Fruit fly (Drosophila melanogaster) whole organism, embryonic: ENCODE measurements around the gene Hip1.

Experiments
- Ada2b ChIP-seq: fragments of 200-800 bp; sonication (Bioruptor generic); IDR thresholded peaks from 2 replicates; pipeline ENCODE4 v1.3.6; 2022; ENCODE audit warnings: missing biosample characterization, missing genetic modification characterization
- B-H2 ChIP-seq: fragments of 200-800 bp; sonication (Bioruptor generic); optimal IDR thresholded peaks from 2 replicates; lab custom pipeline; 2018; ENCODE audit warnings: missing biosample characterization, mild to moderate bottlenecking, missing genetic modification characterization
- BtbVII ChIP-seq: fragments of 200-800 bp; sonication (Bioruptor generic); optimal IDR thresholded peaks from 3 replicates; lab custom pipeline; 2017; ENCODE audit warnings: missing biosample characterization, mild to moderate bottlenecking, missing genetic modification characterization
- Bteb2 ChIP-seq: fragments of 200-800 bp; sonication (Bioruptor generic); optimal IDR thresholded peaks from 2 replicates; lab custom pipeline; 2016; ENCODE audit warnings: missing biosample characterization, missing genetic modification characterization
- CG10267 ChIP-seq: fragments of 200-800 bp; sonication (Bioruptor generic); optimal IDR thresholded peaks from 2 replicates; lab custom pipeline; 2018; ENCODE audit warnings: missing biosample characterization, mild to moderate bottlenecking, missing genetic modification characterization, moderate library complexity
- CG10959 ChIP-seq: fragments of 200-800 bp; sonication (Bioruptor generic); IDR thresholded peaks from 2 replicates; pipeline ENCODE4 v1.3.6; 2022; ENCODE audit warnings: missing biosample characterization, missing genetic modification characterization
- CG12744 ChIP-seq: fragments of 200-800 bp; sonication (Bioruptor generic); optimal IDR thresholded peaks from 2 replicates; lab custom pipeline; 2016; ENCODE audit warnings: missing biosample characterization, missing genetic modification characterization
- CG13424 ChIP-seq: fragments of 200-800 bp; sonication (Bioruptor generic); optimal IDR thresholded peaks from 2 replicates; lab custom pipeline; 2019; ENCODE audit warnings: missing biosample characterization, mild to moderate bottlenecking, missing genetic modification characterization, moderate library complexity
- CG13775 ChIP-seq: fragments of 200-800 bp; sonication (Bioruptor generic); optimal IDR thresholded peaks from 3 replicates; lab custom pipeline; 2017; ENCODE audit warnings: missing biosample characterization, mild to moderate bottlenecking, missing genetic modification characterization
- CG14014 ChIP-seq: fragments of 200-800 bp; sonication (Bioruptor generic); IDR thresholded peaks from 2 replicates; pipeline ENCODE4 v1.3.6; 2022; ENCODE audit warnings: missing biosample characterization, missing genetic modification characterization
- CG17361 ChIP-seq: fragments of 200-800 bp; sonication (Bioruptor generic); IDR thresholded peaks from 3 replicates; pipeline ENCODE4 v1.3.6; 2022; ENCODE audit warnings: missing biosample characterization, missing genetic modification characterization
- CG17385 ChIP-seq: fragments of 200-800 bp; sonication (Bioruptor generic); optimal IDR thresholded peaks from 3 replicates; lab custom pipeline; 2018; ENCODE audit warnings: missing biosample characterization, mild to moderate bottlenecking, missing genetic modification characterization
- CG17912 ChIP-seq: fragments of 200-800 bp; sonication (Bioruptor generic); optimal IDR thresholded peaks from 2 replicates; lab custom pipeline; 2018; ENCODE audit warnings: missing biosample characterization, mild to moderate bottlenecking, missing genetic modification characterization
- CG18619 ChIP-seq: fragments of 200-800 bp; sonication (Bioruptor generic); optimal IDR thresholded peaks from 3 replicates; lab custom pipeline; 2017; ENCODE audit warnings: missing biosample characterization, mild to moderate bottlenecking, missing genetic modification characterization
- CG2129 ChIP-seq: fragments of 200-800 bp; sonication (Bioruptor generic); IDR thresholded peaks from 2 replicates; pipeline ENCODE4 v1.3.6; 2022; ENCODE audit warnings: missing biosample characterization, missing genetic modification characterization; ENCODE audit not compliant: partially characterized antibody
- CG2712 ChIP-seq: fragments of 200-800 bp; optimal IDR thresholded peaks from 3 replicates; lab custom pipeline; 2019; ENCODE audit warnings: missing biosample characterization, mild to moderate bottlenecking, missing genetic modification characterization, moderate library complexity
- CG2875 ChIP-seq: fragments of 200-800 bp; sonication (Bioruptor generic); optimal IDR thresholded peaks from 2 replicates; lab custom pipeline; 2017; ENCODE audit warnings: missing biosample characterization, mild to moderate bottlenecking, missing genetic modification characterization, missing genetic modification reagents
- CG3065 ChIP-seq: fragments of 200-800 bp; sonication (Bioruptor generic); optimal IDR thresholded peaks from 2 replicates; lab custom pipeline; 2016; ENCODE audit warnings: missing biosample characterization, missing genetic modification characterization
- CG32532 ChIP-seq: fragments of 200-800 bp; sonication (Bioruptor generic); IDR thresholded peaks from 2 replicates; pipeline ENCODE4 v1.3.6; 2022; ENCODE audit warnings: missing biosample characterization, missing genetic modification characterization
- CG6654 ChIP-seq: fragments of 200-800 bp; sonication (Bioruptor generic); optimal IDR thresholded peaks from 2 replicates; lab custom pipeline; 2017; ENCODE audit warnings: missing biosample characterization, mild to moderate bottlenecking, missing genetic modification characterization
- CG8924 ChIP-seq: fragments of 200-800 bp; optimal IDR thresholded peaks from 3 replicates; lab custom pipeline; 2019; ENCODE audit warnings: missing biosample characterization, mild to moderate bottlenecking, missing genetic modification characterization, moderate library complexity
- CHES-1-like ChIP-seq: fragments of 200-800 bp; sonication (Bioruptor generic); optimal IDR thresholded peaks from 2 replicates; lab custom pipeline; 2016; ENCODE audit warnings: missing biosample characterization, missing genetic modification characterization
- CoRest ChIP-seq: fragments of 200-800 bp; sonication (Bioruptor generic); optimal IDR thresholded peaks from 3 replicates; lab custom pipeline; 2018; ENCODE audit warnings: missing biosample characterization, mild to moderate bottlenecking, missing genetic modification characterization, moderate library complexity
- Drgx ChIP-seq: fragments of 200-800 bp; sonication (Bioruptor generic); IDR thresholded peaks from 2 replicates; pipeline ENCODE4 v1.3.6; 2022; ENCODE audit warnings: missing biosample characterization, missing genetic modification characterization
- Fer2 ChIP-seq: fragments of 200-800 bp; sonication (Bioruptor generic); optimal IDR thresholded peaks from 2 replicates; lab custom pipeline; 2018; ENCODE audit warnings: missing biosample characterization, mild to moderate bottlenecking, missing genetic modification characterization, moderate library complexity
- Gug ChIP-seq: fragments of 200-800 bp; sonication (Bioruptor generic); IDR thresholded peaks from 4 replicates; pipeline ENCODE4 v1.3.6; 2022; ENCODE audit warnings: missing biosample characterization, missing genetic modification characterization
- HLH4C ChIP-seq: fragments of 200-800 bp; sonication (Bioruptor generic); IDR thresholded peaks from 3 replicates; pipeline ENCODE4 v1.3.6; 2022; ENCODE audit warnings: missing biosample characterization, missing genetic modification characterization; ENCODE audit not compliant: partially characterized antibody
- Nf-YC ChIP-seq: fragments of 200-800 bp; optimal IDR thresholded peaks from 3 replicates; lab custom pipeline; 2019; ENCODE audit warnings: missing biosample characterization, mild to moderate bottlenecking, missing genetic modification characterization, moderate library complexity
- Sox100B ChIP-seq: fragments of 200-800 bp; sonication (Bioruptor generic); optimal IDR thresholded peaks from 3 replicates; lab custom pipeline; 2018; ENCODE audit warnings: missing biosample characterization, mild to moderate bottlenecking, missing genetic modification characterization
- TFAM ChIP-seq: fragments of 200-800 bp; sonication (Bioruptor generic); optimal IDR thresholded peaks from 2 replicates; lab custom pipeline; 2017; ENCODE audit warnings: missing biosample characterization, missing genetic modification characterization, inconsistent platforms
- Taf1 ChIP-seq: fragments of 200-800 bp; sonication (Bioruptor generic); IDR thresholded peaks from 2 replicates; pipeline ENCODE4 v1.3.6; 2022; ENCODE audit warnings: missing biosample characterization, missing genetic modification characterization
- Trl ChIP-seq, 3 experiments: fragments of >200 bp in 2 of 3; fragments of 200-800 bp in 1 of 3; sonication (Bioruptor generic) in 1 of 3; optimal IDR thresholded peaks; 2 replicates in 1 of 3; 3 replicates in 2 of 3; lab custom pipeline; 2016 to 2017; ENCODE audit warnings: missing biosample characterization in 1 of 3, missing genetic modification characterization in 1 of 3
- al ChIP-seq: fragments of 200-800 bp; sonication (Bioruptor generic); IDR thresholded peaks from 2 replicates; pipeline ENCODE4 v1.3.6; 2022; ENCODE audit warnings: missing biosample characterization, missing genetic modification characterization
- crc ChIP-seq: fragments of 200-800 bp; sonication (Bioruptor generic); optimal IDR thresholded peaks from 2 replicates; lab custom pipeline; 2016; ENCODE audit warnings: missing biosample characterization, missing genetic modification characterization
- ems ChIP-seq: fragments of 200-800 bp; sonication (Bioruptor generic); optimal IDR thresholded peaks from 3 replicates; lab custom pipeline; 2016; ENCODE audit warnings: missing biosample characterization, missing genetic modification characterization
- ham ChIP-seq: fragments of 200-800 bp; sonication (Bioruptor generic); IDR thresholded peaks from 2 replicates; pipeline ENCODE4 v1.3.6; 2022; ENCODE audit warnings: missing biosample characterization, missing genetic modification characterization
- insv ChIP-seq, 2 experiments: fragments of 200-800 bp; sonication (Bioruptor generic); optimal IDR thresholded peaks; 3 replicates each; lab custom pipeline; 2016 to 2018; ENCODE audit warnings: missing biosample characterization in 2 of 2, missing genetic modification characterization in 2 of 2
- jing ChIP-seq: fragments of 200-800 bp; sonication (Bioruptor generic); optimal IDR thresholded peaks from 2 replicates; lab custom pipeline; 2018; ENCODE audit warnings: missing biosample characterization, mild to moderate bottlenecking, missing genetic modification characterization
- jumu ChIP-seq: fragments of 200-800 bp; sonication (Bioruptor generic); optimal IDR thresholded peaks from 3 replicates; lab custom pipeline; 2016; ENCODE audit warnings: missing biosample characterization, missing genetic modification characterization
- klu ChIP-seq: fragments of 200-800 bp; sonication (Bioruptor generic); IDR thresholded peaks from 2 replicates; pipeline ENCODE4 v1.3.6; 2022; ENCODE audit warnings: missing biosample characterization, missing genetic modification characterization
- lilli ChIP-seq: fragments of 200-800 bp; sonication (Bioruptor generic); optimal IDR thresholded peaks from 3 replicates; lab custom pipeline; 2016; ENCODE audit warnings: missing biosample characterization, missing genetic modification characterization
- nerfin-2 ChIP-seq: fragments of 200-800 bp; sonication (Bioruptor generic); IDR thresholded peaks from 2 replicates; pipeline ENCODE4 v1.3.6; 2022; ENCODE audit warnings: missing biosample characterization, missing genetic modification characterization; ENCODE audit not compliant: partially characterized antibody
- onecut ChIP-seq: fragments of 200-800 bp; sonication (Bioruptor generic); IDR thresholded peaks from 2 replicates; pipeline ENCODE4 v1.3.6; 2022; ENCODE audit warnings: missing biosample characterization, missing genetic modification characterization
- org-1 ChIP-seq: fragments of 200-800 bp; sonication (Bioruptor generic); optimal IDR thresholded peaks from 2 replicates; lab custom pipeline; 2017; ENCODE audit warnings: missing biosample characterization, missing genetic modification characterization
- pan ChIP-seq, 4 experiments: fragments of >200 bp in 3 of 4; fragments of 200-800 bp in 1 of 4; sonication (Bioruptor generic) in 1 of 4; optimal IDR thresholded peaks in 3 of 4; IDR thresholded peaks in 1 of 4; 2 replicates each; pipeline versions ENCODE4 v1.3.6 to Lab custom; 2017 to 2022; ENCODE audit warnings: missing biosample characterization in 2 of 4, missing genetic modification characterization in 2 of 4, mixed read lengths in 1 of 4
- pnt ChIP-seq: fragments of 200-800 bp; sonication (Bioruptor generic); optimal IDR thresholded peaks from 3 replicates; lab custom pipeline; 2016; ENCODE audit warnings: missing biosample characterization, missing genetic modification characterization
- sisA ChIP-seq: fragments of 200-800 bp; sonication (Bioruptor generic); IDR thresholded peaks from 2 replicates; pipeline ENCODE4 v1.3.6; 2022; ENCODE audit warnings: missing biosample characterization, missing genetic modification characterization
- stc ChIP-seq: fragments of 200-800 bp; sonication (Bioruptor generic); IDR thresholded peaks from 2 replicates; pipeline ENCODE4 v1.3.6; 2022; ENCODE audit warnings: missing biosample characterization, missing genetic modification characterization
- unpg ChIP-seq: fragments of 200-800 bp; sonication (Bioruptor generic); optimal IDR thresholded peaks from 3 replicates; lab custom pipeline; 2018; ENCODE audit warnings: missing biosample characterization, mild to moderate bottlenecking, missing genetic modification characterization, moderate library complexity

Hip1 gene

dm6 chr3L:12803159-12804034 is 30.0 kb upstream of the Hip1 start (continued):
- TF ChIP-seq Sox100B (GFP tag; lab: Kevin White, UChicago) (peak; percentile 24), CG13424 (peak; percentile 19), insv (GFP tag; optimal IDR thresholded peaks at IDR 0.05; lab: Kevin White, UChicago) (no peak), Ada2b (GFP tag; lab: Robert Waterston, UW) (peak; percentile 23; the same call in 1 of the 2 replicates), CoRest (peak; percentile 69), CHES-1-like (GFP tag; lab: Kevin White, UChicago) (peak; percentile 65), jumu (GFP tag; lab: Kevin White, UChicago) (no peak), B-H2 (GFP tag; lab: Kevin White, UChicago) (peak; percentile 60), Trl (optimal IDR thresholded peaks at IDR 0.05; lab: Kevin White, UChicago) (no peak), Trl (GFP tag; optimal IDR thresholded peaks at IDR 0.05; lab: Kevin White, UChicago) (peak; percentile 63), crc (GFP tag; lab: Kevin White, UChicago) (peak; percentile 55), CG2712 (peak; percentile 15), CG13775 (GFP tag; lab: Kevin White, UChicago) (peak; percentile 61), org-1 (GFP tag; lab: Kevin White, UChicago) (peak; percentile 37), BtbVII (GFP tag; lab: Kevin White, UChicago) (peak; percentile 32), ems (GFP tag; lab: Kevin White, UChicago) (peak; percentile 28), klu (GFP tag; lab: Robert Waterston, UW) (no peak), Bteb2 (GFP tag; lab: Kevin White, UChicago) (peak; percentile 62), Gug (GFP tag; lab: Robert Waterston, UW) (no peak), CG17361 (GFP tag; lab: Robert Waterston, UW) (peak; percentile 70; the same call in 2 of the 3 replicates), CG10267 (tag; lab: Kevin White, UChicago) (peak; percentile 29), CG17912 (no peak), CG17385 (peak; percentile 35), Taf1 (peak; percentile 48; the same call in 1 of the 2 replicates), unpg (GFP tag; lab: Kevin White, UChicago) (peak; percentile 49), CG8924 (tag; lab: Kevin White, UChicago) (peak; percentile 51), CG12744 (GFP tag; lab: Kevin White, UChicago) (peak; percentile 58), CG10959 (GFP tag; lab: Robert Waterston, UW) (no peak), pan (optimal IDR thresholded peaks at IDR 0.05; lab: Kevin White, UChicago) (no peak), pan (GFP tag; optimal IDR thresholded peaks at IDR 0.05 in 1 of 2, IDR thresholded peaks at IDR 0.05 in 1 of 2) (peak in 1 of 2 experiments; percentile 32), CG32532 (GFP tag; lab: Robert Waterston, UW) (peak; percentile 64; the same call in 1 of the 2 replicates), al (GFP tag; lab: Robert Waterston, UW) (peak; percentile 56), jing (no peak), Fer2 (tag; lab: Kevin White, UChicago) (peak; percentile 6)

dm6 chr3L:12802443-12802865 is 29.1 kb upstream of the Hip1 start:
- TF ChIP-seq HLH4C (GFP tag; lab: Robert Waterston, UW) = no peak
- TF ChIP-seq CG3065 (GFP tag; lab: Kevin White, UChicago) = no peak
- TF ChIP-seq sisA = no peak
- TF ChIP-seq lilli (GFP tag; lab: Kevin White, UChicago) = no peak
- TF ChIP-seq TFAM = no peak
- TF ChIP-seq Bteb2 (GFP tag; lab: Kevin White, UChicago) = no peak
- no peak for TF ChIP-seq nerfin-2 (GFP tag; lab: Robert Waterston, UW)
- no peak for TF ChIP-seq CG18619 (GFP tag; lab: Kevin White, UChicago)
- no peak for TF ChIP-seq onecut (GFP tag; lab: Robert Waterston, UW)
- TF ChIP-seq Nf-YC (tag; lab: Kevin White, UChicago) = no peak
- TF ChIP-seq CG2129 (GFP tag; lab: Robert Waterston, UW) = no peak
- peak; percentile 85 for TF ChIP-seq Drgx (GFP tag; lab: Robert Waterston, UW)
- TF ChIP-seq CG14014 = peak; percentile 18; the same call in 1 of the 2 replicates
- TF ChIP-seq CG6654 (GFP tag; lab: Kevin White, UChicago) = no peak
- no peak for TF ChIP-seq CG2875 (GFP tag; lab: Kevin White, UChicago)
- TF ChIP-seq stc (GFP tag; lab: Robert Waterston, UW) = no peak
- TF ChIP-seq ham (GFP tag; lab: Robert Waterston, UW) = no peak
- no peak for TF ChIP-seq pnt (GFP tag; lab: Kevin White, UChicago)
